Fruit fly (Drosophila melanogaster): ENCODE data around the gene CG42688.

dm6 chr2L:19142176-19142870, 40.3 kb downstream of the CG42688 start:
- no peak for TF ChIP-seq CG7045 (GFP tag; optimal IDR thresholded peaks at IDR 0.05)
- TF ChIP-seq Crg-1 (GFP tag; optimal IDR thresholded peaks at IDR 0.05) = no peak
- TF ChIP-seq CG11617 (GFP tag; optimal IDR thresholded peaks at IDR 0.05) = no peak
- TF ChIP-seq tj (GFP tag; optimal IDR thresholded peaks at IDR 0.05) = no peak
- TF ChIP-seq cic (GFP tag; optimal IDR thresholded peaks at IDR 0.05) = no peak
- TF ChIP-seq ovo (GFP tag; optimal IDR thresholded peaks at IDR 0.05) = no peak
- no peak for TF ChIP-seq CG12768 (GFP tag; optimal IDR thresholded peaks at IDR 0.05)
- no peak for TF ChIP-seq CG14711 (tag; optimal IDR thresholded peaks at IDR 0.05)
